Worm (Caenorhabditis elegans) whole organism, L4/young adult: Measurements from ENCODE around the gene fbxa-105.

Source experiments
- W03F9.2 ChIP-seq: fragments of 150-350 bp; optimal IDR thresholded peaks from 2 replicates; lab custom pipeline; 2014; ENCODE audit warnings: missing biosample characterization, missing genetic modification characterization
- him-1 ChIP-seq: sonication (generic microtip); optimal IDR thresholded peaks from 2 replicates; lab custom pipeline; 2016; ENCODE audit warnings: missing genotype, missing genetic modification reagents, missing genetic modification characterization, missing compliant biosample characterization

DNA sequence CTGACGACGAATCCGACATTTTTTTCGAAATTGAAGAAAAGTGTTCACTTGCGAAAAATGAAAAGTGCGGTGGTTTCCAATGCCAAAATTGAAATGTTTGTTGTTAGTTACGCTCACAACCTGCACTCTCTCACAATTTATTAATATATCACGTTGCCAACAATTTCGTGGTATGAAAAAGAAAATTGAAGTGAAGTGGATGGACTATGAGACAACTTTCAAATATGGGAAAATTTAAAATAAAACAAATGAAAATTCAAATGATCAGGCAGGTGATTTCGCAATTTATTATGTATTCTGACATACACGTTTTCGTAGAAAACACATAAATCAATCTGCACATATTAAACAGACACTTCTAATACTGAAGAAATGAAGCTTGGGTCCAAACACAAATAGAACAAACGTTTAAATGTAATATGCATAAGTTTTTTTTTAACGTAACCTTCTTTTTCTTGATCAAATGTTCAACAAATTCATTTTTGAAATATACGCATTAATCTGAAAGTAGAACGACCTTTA, 5.7 kb downstream of the fbxa-105 start, which contains the start of gene srp-6:
- TF ChIP-seq W03F9.2 (no peak), him-1 (tag; lab: Kevin White, UChicago) (no peak)
